Worm (Caenorhabditis elegans): Measurements from ENCODE around the gene fbxc-24.
"Not testable (repeated sequence)": the region's sequence is repeated elsewhere in the genome, so short reads cannot be mapped to it uniquely, and the experiment has no call there.

Gene fbxc-24

ce11 chrII:932718-933117, 23.3 kb upstream of the fbxc-24 start, which contains the start of gene acs-15:
acs-15 (plus strand) TSS chrII:933018.
- no peak for TF ChIP-seq ets-4 (GFP tag; optimal IDR thresholded peaks at IDR 0.05)

ce11 chrII:930871-931270, 21.4 kb upstream of the fbxc-24 start, which contains the start of gene fbxc-34:
fbxc-34 (plus strand) TSS chrII:931171.
- not testable (repeated sequence) for TF ChIP-seq let-526 (GFP tag; IDR thresholded peaks at IDR 0.05); ceh-100 (GFP tag; IDR thresholded peaks at IDR 0.05); B0019.2 (GFP tag; conservative IDR thresholded peaks at IDR 0.05)

ce11 chrII:927331-927730, 17.9 kb upstream of the fbxc-24 start, which contains the start of gene R07C3.13:
R07C3.13 (minus strand) TSS chrII:927431.
- no peak for TF ChIP-seq hrde-1 (tag; optimal IDR thresholded peaks at IDR 0.05; ENCODE audit: borderline replicate concordance)
- no peak for TF ChIP-seq rec-8 (tag; optimal IDR thresholded peaks at IDR 0.05)
- no peak for TF ChIP-seq lsl-1 (GFP tag; optimal IDR thresholded peaks at IDR 0.05)
- TF ChIP-seq atf-7 (tag; optimal IDR thresholded peaks at IDR 0.05) = no peak
- TF ChIP-seq ztf-6 (GFP tag; IDR thresholded peaks at IDR 0.05) = no peak
- TF ChIP-seq let-607 (tag; optimal IDR thresholded peaks at IDR 0.05) = no peak
- TF ChIP-seq nhr-179 (tag; optimal IDR thresholded peaks at IDR 0.05) = no peak
- no peak for TF ChIP-seq Y79H2A.3 (GFP tag; conservative IDR thresholded peaks at IDR 0.05)
- no peak for TF ChIP-seq ceh-40 (GFP tag; IDR thresholded peaks at IDR 0.05)
- no peak for TF ChIP-seq ztf-28 (GFP tag; IDR thresholded peaks at IDR 0.05)
- TF ChIP-seq nhr-80 (tag; optimal IDR thresholded peaks at IDR 0.05) = no peak
- TF ChIP-seq athp-1 (tag; optimal IDR thresholded peaks at IDR 0.05) = no peak
- no peak for TF ChIP-seq mel-28 (tag; optimal IDR thresholded peaks at IDR 0.05; ENCODE audit: borderline replicate concordance)
- no peak for TF ChIP-seq lag-1 (GFP tag; IDR thresholded peaks at IDR 0.05)
- no peak for TF ChIP-seq snpc-1.3 (tag; optimal IDR thresholded peaks at IDR 0.05; ENCODE audit: insufficient read depth)
- no peak for TF ChIP-seq snpc-4 (GFP tag; optimal IDR thresholded peaks at IDR 0.05)
- no peak for TF ChIP-seq snpc-4 (tag; optimal IDR thresholded peaks at IDR 0.05)
- no peak for TF ChIP-seq nfya-1 (tag; optimal IDR thresholded peaks at IDR 0.05; ENCODE audit: borderline replicate concordance, insufficient read depth)
- no peak for TF ChIP-seq attf-3 (GFP tag; conservative IDR thresholded peaks at IDR 0.05)
- TF ChIP-seq ama-1 (optimal IDR thresholded peaks at IDR 0.05) = no peak
- no peak for TF ChIP-seq ama-1 (GFP tag; optimal IDR thresholded peaks at IDR 0.05)

ce11 chrII:923521-923920, 14.1 kb upstream of the fbxc-24 start, which contains the start of gene fbxc-28:
fbxc-28 (plus strand) TSS chrII:923821.
- TF ChIP-seq lsy-27 (tag; optimal IDR thresholded peaks at IDR 0.05; ENCODE audit: borderline replicate concordance, insufficient read depth) (no peak), lin-54 (GFP tag; optimal IDR thresholded peaks at IDR 0.05) (no peak), attf-5 (GFP tag; optimal IDR thresholded peaks at IDR 0.05) (no peak), gei-17 (GFP tag; optimal IDR thresholded peaks at IDR 0.05) (no peak), unc-62 (GFP tag; optimal IDR thresholded peaks at IDR 0.05) (no peak), rcor-1 (GFP tag; IDR thresholded peaks at IDR 0.05) (no peak), T26A5.8 (tag; optimal IDR thresholded peaks at IDR 0.05) (no peak), die-1 (tag; optimal IDR thresholded peaks at IDR 0.05) (no peak), dpl-1 (GFP tag; optimal IDR thresholded peaks at IDR 0.05) (no peak), snpc-1.1 (tag; optimal IDR thresholded peaks at IDR 0.05; ENCODE audit: insufficient read depth) (no peak), nhr-27 (tag; optimal IDR thresholded peaks at IDR 0.05) (no peak), ceh-27 (GFP tag; optimal IDR thresholded peaks at IDR 0.05) (no peak)
